Fruit fly (Drosophila melanogaster): ENCODE results near the gene Gp93.

Gene Gp93

DNA sequence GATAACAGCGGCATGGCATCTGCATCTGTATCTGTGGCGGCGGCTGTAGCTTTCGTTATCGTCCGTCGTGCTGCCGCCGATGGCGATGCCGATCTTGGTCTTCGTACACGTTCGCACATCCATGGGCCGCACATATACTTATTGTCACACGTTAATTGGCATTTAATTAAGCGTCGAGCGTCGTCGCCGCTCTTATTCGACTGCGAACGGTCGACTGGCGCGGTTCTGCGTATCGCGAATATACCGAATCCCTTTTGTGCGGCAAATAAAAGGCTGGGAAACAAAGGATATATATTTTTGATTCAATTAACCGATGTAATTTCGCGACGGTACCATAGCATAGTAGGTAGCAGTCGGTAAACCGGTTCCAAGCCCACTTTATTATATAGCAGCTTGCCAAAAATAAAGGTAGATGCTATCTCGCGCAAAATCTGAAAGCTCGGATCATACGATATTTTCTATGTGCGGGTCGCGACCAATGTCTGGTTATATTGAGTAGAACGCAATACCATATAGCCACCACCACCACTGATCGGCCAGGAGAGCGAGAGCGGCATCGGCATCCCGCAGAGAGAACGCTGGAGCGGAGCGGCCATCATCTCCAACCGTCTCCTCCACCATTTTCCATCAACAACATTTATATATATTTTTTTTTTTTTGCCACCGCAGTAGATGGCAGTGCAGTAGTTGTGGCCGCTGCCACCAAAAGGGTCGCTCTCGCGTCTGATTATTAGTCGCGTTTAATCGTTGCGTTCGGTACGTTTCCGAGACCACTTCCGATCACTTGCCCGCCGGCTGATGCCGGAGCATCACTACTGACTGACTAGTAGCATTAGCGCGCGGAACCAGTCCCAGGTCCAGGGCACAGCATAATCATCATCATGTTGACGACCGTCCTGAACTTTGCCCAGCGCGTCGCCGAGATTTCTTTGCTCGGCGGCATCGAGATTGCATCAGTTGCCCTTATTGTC is 23.2 kb upstream of the Gp93 start, which contains the start of gene mino (continued):
- TF ChIP-seq ranshi (GFP tag; IDR thresholded peaks at IDR 0.05), result no peak
- TF ChIP-seq CG17328 (GFP tag; IDR thresholded peaks at IDR 0.05), result no peak
- TF ChIP-seq twi (tag; optimal IDR thresholded peaks at IDR 0.05), result no peak
- TF ChIP-seq chinmo (GFP tag; IDR thresholded peaks at IDR 0.05; ENCODE audit: partially characterized antibody), result peak; percentile 73; the same call in 3 of the 4 replicates
- no peak for TF ChIP-seq CG4360 (GFP tag; IDR thresholded peaks at IDR 0.05)
- no peak for TF ChIP-seq CG14667 (GFP tag; IDR thresholded peaks at IDR 0.05)
- no peak for TF ChIP-seq Xbp1 (GFP tag; optimal IDR thresholded peaks at IDR 0.05)
- TF ChIP-seq rib (GFP tag; IDR thresholded peaks at IDR 0.05), result peak; percentile 33; the same call in 1 of the 2 replicates
- no peak for TF ChIP-seq Six4 (GFP tag; optimal IDR thresholded peaks at IDR 0.05)
- no peak for TF ChIP-seq gcm (GFP tag; optimal IDR thresholded peaks at IDR 0.05)
- no peak for TF ChIP-seq pfk (GFP tag; optimal IDR thresholded peaks at IDR 0.05)
- TF ChIP-seq nerfin-1 (tag; optimal IDR thresholded peaks at IDR 0.05), result no peak
- TF ChIP-seq dm (GFP tag; optimal IDR thresholded peaks at IDR 0.05), result no peak
- TF ChIP-seq CG6272 (GFP tag; IDR thresholded peaks at IDR 0.05), result no peak
- TF ChIP-seq Trl (optimal IDR thresholded peaks at IDR 0.05), result peak in 1 of 2 experiments; percentile 62
- TF ChIP-seq Trl (GFP tag; optimal IDR thresholded peaks at IDR 0.05), result no peak
- TF ChIP-seq E2f1 (GFP tag; IDR thresholded peaks at IDR 0.05), result no peak
- peak; percentile 57 for TF ChIP-seq CG13624 (GFP tag; optimal IDR thresholded peaks at IDR 0.05)
- TF ChIP-seq Hmr (GFP tag; optimal IDR thresholded peaks at IDR 0.05), result peak; percentile 4
- TF ChIP-seq Rfx (GFP tag; IDR thresholded peaks at IDR 0.05), result 0 out of 2 replicates have a peak, but pooled peaks have one; percentile 4
- TF ChIP-seq Meics (GFP tag; optimal IDR thresholded peaks at IDR 0.05), result peak; percentile 24
- no peak; the same call in 2 of the 3 replicates for TF ChIP-seq dysf (GFP tag; IDR thresholded peaks at IDR 0.05)
- peak; percentile 80 for TF ChIP-seq CG34376 (GFP tag; optimal IDR thresholded peaks at IDR 0.05)
- TF ChIP-seq Mad (GFP tag; optimal IDR thresholded peaks at IDR 0.05), result no peak
- TF ChIP-seq CG15073 (GFP tag; optimal IDR thresholded peaks at IDR 0.05), result no peak
- no peak for TF ChIP-seq Atf6 (GFP tag; IDR thresholded peaks at IDR 0.05)
- peak; percentile 34; the same call in 1 of the 2 replicates for TF ChIP-seq CG5953 (GFP tag; IDR thresholded peaks at IDR 0.05)
- no peak for TF ChIP-seq CG18262 (tag; optimal IDR thresholded peaks at IDR 0.05)
- TF ChIP-seq gfzf (GFP tag; optimal IDR thresholded peaks at IDR 0.05), result no peak
- no peak for TF ChIP-seq unpg (GFP tag; optimal IDR thresholded peaks at IDR 0.05)
- TF ChIP-seq pita (GFP tag; optimal IDR thresholded peaks at IDR 0.05), result no peak
- no peak for TF ChIP-seq Nf-YB (GFP tag; optimal IDR thresholded peaks at IDR 0.05)
- TF ChIP-seq phol (tag; optimal IDR thresholded peaks at IDR 0.05), result no peak
- TF ChIP-seq CG9817 (tag; optimal IDR thresholded peaks at IDR 0.05), result no peak
- TF ChIP-seq CG3838 (GFP tag; optimal IDR thresholded peaks at IDR 0.05), result no peak
- TF ChIP-seq Opbp (GFP tag; IDR thresholded peaks at IDR 0.05; ENCODE audit: partially characterized antibody), result no peak
- peak; percentile 28 for TF ChIP-seq CG2678 (tag; optimal IDR thresholded peaks at IDR 0.05)
- TF ChIP-seq Bgb (GFP tag; IDR thresholded peaks at IDR 0.05; ENCODE audit: partially characterized antibody), result no peak
- no peak for TF ChIP-seq CG31224 (GFP tag; IDR thresholded peaks at IDR 0.05)
- TF ChIP-seq CG2202 (tag; optimal IDR thresholded peaks at IDR 0.05), result no peak
- TF ChIP-seq CG13894 (tag; optimal IDR thresholded peaks at IDR 0.05), result peak; percentile 99
- no peak for TF ChIP-seq CG4282 (GFP tag; optimal IDR thresholded peaks at IDR 0.05)
- no peak for TF ChIP-seq CG15011 (GFP tag; optimal IDR thresholded peaks at IDR 0.05)
- peak; percentile 44 for TF ChIP-seq zen (tag; optimal IDR thresholded peaks at IDR 0.05)
- TF ChIP-seq ERR (GFP tag; optimal IDR thresholded peaks at IDR 0.05), result no peak
- TF ChIP-seq dpn (GFP tag; optimal IDR thresholded peaks at IDR 0.05), result no peak
- TF ChIP-seq CG12104 (GFP tag; optimal IDR thresholded peaks at IDR 0.05), result no peak
- peak; percentile 38 for TF ChIP-seq CG6765 (GFP tag; optimal IDR thresholded peaks at IDR 0.05)
- no peak for TF ChIP-seq sim (GFP tag; IDR thresholded peaks at IDR 0.05)

Measured in whole organism, embryonic.